Fruit fly (Drosophila melanogaster) whole organism: Measurements from ENCODE around the gene Oseg5.

ENCODE experiments used
- CG8478 ChIP-seq: fragments of >200 bp; optimal IDR thresholded peaks from 2 replicates; lab custom pipeline; 2018; ENCODE audit warnings: inconsistent platforms
- psq ChIP-seq: fragments of >200 bp; optimal IDR thresholded peaks from 2 replicates; lab custom pipeline; 2017
- usp ChIP-seq: fragments of >200 bp; optimal IDR thresholded peaks from 2 replicates; lab custom pipeline; 2017; ENCODE audit warnings: missing biosample characterization, missing genetic modification characterization, mixed read lengths

DNA sequence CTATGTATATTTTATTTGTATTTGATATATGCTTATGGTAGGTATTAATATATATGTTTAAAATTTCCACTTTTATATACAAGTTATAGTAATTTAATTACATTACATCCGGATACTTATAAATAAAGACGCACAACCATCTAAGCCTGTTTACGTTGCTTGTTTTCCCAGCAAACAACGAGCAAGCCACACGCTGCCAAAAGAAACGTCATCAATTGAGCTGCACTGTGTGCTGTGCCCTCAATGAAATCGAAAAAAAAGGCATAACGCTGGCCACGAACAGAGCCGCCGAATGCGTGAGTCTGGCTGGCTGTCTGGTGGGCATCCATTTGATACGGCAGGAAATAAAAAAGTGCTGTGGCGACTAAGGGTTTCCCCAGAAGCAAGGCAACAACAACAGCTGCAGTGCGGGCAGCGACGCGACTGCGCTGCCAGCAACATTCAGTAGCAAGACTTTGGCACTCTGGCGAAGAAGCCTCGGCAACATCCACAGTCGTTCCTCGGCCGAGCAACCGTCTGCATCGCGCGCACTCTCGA lies 16.5 kb upstream of the Oseg5 start, which contains the start of gene twit:
- TF ChIP-seq CG8478 (lab: Kevin White, UChicago) = no peak
- TF ChIP-seq usp (GFP tag; lab: Kevin White, UChicago) = no peak
- no peak for TF ChIP-seq psq (lab: Kevin White, UChicago)
